Worm (Caenorhabditis elegans) whole organism, early embryonic: Measurements from ENCODE around the gene ZK673.4.

ENCODE experiments used
- B0310.2 ChIP-seq: sonication (generic microtip); optimal IDR thresholded peaks from 2 replicates; lab custom pipeline; 2016; ENCODE audit warnings: mild to moderate bottlenecking, missing genetic modification characterization, missing compliant biosample characterization
- F13C5.2 ChIP-seq: sonication (generic microtip); optimal IDR thresholded peaks from 2 replicates; lab custom pipeline; 2017; ENCODE audit warnings: mild to moderate bottlenecking, missing genetic modification characterization, inconsistent platforms, missing compliant biosample characterization
- ama-1 ChIP-seq: fragments of 150-350 bp; optimal IDR thresholded peaks from 2 replicates; lab custom pipeline; 2014
- ceh-13 ChIP-seq: fragments of 200-800 bp; sonication (Bioruptor generic); optimal IDR thresholded peaks from 2 replicates; lab custom pipeline; 2018; ENCODE audit warnings: mild to moderate bottlenecking, missing genetic modification characterization, missing compliant biosample characterization
- ceh-36 ChIP-seq: sonication (generic microtip); optimal IDR thresholded peaks from 2 replicates; lab custom pipeline; 2016; ENCODE audit warnings: missing genetic modification characterization, inconsistent platforms, missing compliant biosample characterization
- ets-7 ChIP-seq: sonication (generic microtip); optimal IDR thresholded peaks from 2 replicates; lab custom pipeline; 2016; ENCODE audit warnings: missing genotype, missing genetic modification characterization, missing compliant biosample characterization
- flt-1 ChIP-seq: fragments of 200-800 bp; sonication (Bioruptor generic); IDR thresholded peaks from 2 replicates; pipeline ENCODE4 v1.3.6; 2022; ENCODE audit warnings: missing genetic modification characterization, missing compliant biosample characterization
- hmbx-1 ChIP-seq: sonication (generic microtip); optimal IDR thresholded peaks from 2 replicates; lab custom pipeline; 2016; ENCODE audit warnings: mild to moderate bottlenecking, missing genetic modification characterization, missing compliant biosample characterization
- hmg-4 ChIP-seq: fragments of 200-800 bp; sonication (Bioruptor generic); optimal IDR thresholded peaks from 2 replicates; lab custom pipeline; 2018; ENCODE audit warnings: mild to moderate bottlenecking, missing genetic modification characterization, missing compliant biosample characterization
- hnd-1 ChIP-seq: sonication (generic microtip); optimal IDR thresholded peaks from 2 replicates; lab custom pipeline; 2016; ENCODE audit warnings: missing genetic modification characterization, missing compliant biosample characterization
- pes-1 ChIP-seq: fragments of 200-800 bp; sonication (Bioruptor generic); IDR thresholded peaks from 2 replicates; pipeline ENCODE4 v1.3.6; 2022; ENCODE audit warnings: missing genetic modification reagents, missing genetic modification characterization, missing compliant biosample characterization
- scrt-1 ChIP-seq: fragments of 200-800 bp; sonication (Bioruptor generic); IDR thresholded peaks from 2 replicates; pipeline ENCODE4 v1.3.6; 2022; ENCODE audit warnings: missing genetic modification characterization, missing compliant biosample characterization
- tbx-37 ChIP-seq: fragments of 200-800 bp; sonication (Bioruptor generic); conservative IDR thresholded peaks from 2 replicates; pipeline ENCODE4 v1.3.6; 2022; ENCODE audit warnings: missing genetic modification reagents, missing genetic modification characterization, missing compliant biosample characterization
- tra-4 ChIP-seq: sonication (generic microtip); optimal IDR thresholded peaks from 2 replicates; lab custom pipeline; 2017; ENCODE audit warnings: missing genetic modification characterization, missing compliant biosample characterization

- no peak for TF ChIP-seq ama-1 (lab: Kevin White, UChicago)
- no peak for TF ChIP-seq tra-4 (tag; lab: Kevin White, UChicago)
- no peak for TF ChIP-seq hmbx-1
- no peak for TF ChIP-seq ceh-36 (tag; lab: Kevin White, UChicago)
- no peak for TF ChIP-seq hnd-1 (tag; lab: Kevin White, UChicago)
- no peak for TF ChIP-seq flt-1 (GFP tag; lab: Robert Waterston, UW)
- TF ChIP-seq F13C5.2 (tag; lab: Kevin White, UChicago), result no peak
- no peak for TF ChIP-seq pes-1
- no peak for TF ChIP-seq scrt-1 (GFP tag; lab: Robert Waterston, UW)
- no peak for TF ChIP-seq B0310.2
- TF ChIP-seq ceh-13 (GFP tag; lab: Kevin White, UChicago), result no peak
- no peak for TF ChIP-seq tbx-37
- TF ChIP-seq ets-7, result no peak
- no peak for TF ChIP-seq hmg-4 (GFP tag; lab: Kevin White, UChicago)
Observed at ce11 chrII:10452620-10453019, at the start of gene ZK673.4.
